Fruit fly (Drosophila melanogaster) whole organism, embryonic: ENCODE data around the gene CG42240.

ENCODE experiments used
- Abd-B ChIP-seq: fragments of 200-800 bp; sonication (Bioruptor generic); optimal IDR thresholded peaks from 2 replicates; lab custom pipeline; 2018; ENCODE audit warnings: missing biosample characterization, mild to moderate bottlenecking, missing genetic modification characterization, moderate library complexity
- CG11247 ChIP-seq: fragments of 200-800 bp; sonication (Bioruptor generic); IDR thresholded peaks from 2 replicates; pipeline ENCODE4 v1.3.6; 2022; ENCODE audit warnings: missing biosample characterization, missing genetic modification characterization
- CG11695 ChIP-seq: fragments of 200-800 bp; sonication (Bioruptor generic); IDR thresholded peaks from 3 replicates; pipeline ENCODE4 v1.3.6; 2022; ENCODE audit warnings: missing biosample characterization, missing genetic modification characterization
- CG11696 ChIP-seq: fragments of 200-800 bp; sonication (Bioruptor generic); IDR thresholded peaks from 2 replicates; pipeline ENCODE4 v1.3.6; 2022; ENCODE audit warnings: missing biosample characterization, missing genetic modification characterization
- CG11723 ChIP-seq: fragments of 200-800 bp; sonication (Bioruptor generic); optimal IDR thresholded peaks from 2 replicates; lab custom pipeline; 2017; ENCODE audit warnings: missing biosample characterization, mild to moderate bottlenecking, missing genetic modification characterization
- CG12659 ChIP-seq: fragments of 200-800 bp; sonication (Bioruptor generic); optimal IDR thresholded peaks from 3 replicates; lab custom pipeline; 2017; ENCODE audit warnings: mild to moderate bottlenecking, missing biosample characterization, missing genetic modification reagents, missing genetic modification characterization
- CG13123 ChIP-seq: fragments of 200-800 bp; sonication (Bioruptor generic); optimal IDR thresholded peaks from 2 replicates; lab custom pipeline; 2016; ENCODE audit warnings: missing biosample characterization, missing genetic modification characterization
- CG13775 ChIP-seq: fragments of 200-800 bp; sonication (Bioruptor generic); optimal IDR thresholded peaks from 3 replicates; lab custom pipeline; 2017; ENCODE audit warnings: missing biosample characterization, mild to moderate bottlenecking, missing genetic modification characterization
- CG14965 ChIP-seq: fragments of 200-800 bp; sonication (Bioruptor generic); optimal IDR thresholded peaks from 2 replicates; lab custom pipeline; 2016; ENCODE audit warnings: missing biosample characterization, missing genetic modification characterization, borderline replicate concordance
- CG15479 ChIP-seq: fragments of 200-800 bp; sonication (Bioruptor generic); optimal IDR thresholded peaks from 3 replicates; lab custom pipeline; 2019; ENCODE audit warnings: missing biosample characterization, mild to moderate bottlenecking, missing genetic modification characterization, moderate library complexity
- CG15601 ChIP-seq: fragments of 200-800 bp; sonication (Bioruptor generic); optimal IDR thresholded peaks from 3 replicates; lab custom pipeline; 2019; ENCODE audit warnings: missing biosample characterization, mild to moderate bottlenecking, missing genetic modification characterization, moderate library complexity
- CG17361 ChIP-seq: fragments of 200-800 bp; sonication (Bioruptor generic); IDR thresholded peaks from 3 replicates; pipeline ENCODE4 v1.3.6; 2022; ENCODE audit warnings: missing biosample characterization, missing genetic modification characterization
- CG17829 ChIP-seq: fragments of 200-800 bp; optimal IDR thresholded peaks from 2 replicates; lab custom pipeline; 2019; ENCODE audit warnings: missing biosample characterization, mild to moderate bottlenecking, missing genetic modification characterization, moderate library complexity
- CG2199 ChIP-seq: fragments of 200-800 bp; sonication (Bioruptor generic); IDR thresholded peaks from 3 replicates; pipeline ENCODE4 v1.3.6; 2022; ENCODE audit warnings: missing biosample characterization, missing genetic modification characterization
- CG2889 ChIP-seq: fragments of 200-800 bp; sonication (Bioruptor generic); IDR thresholded peaks from 3 replicates; pipeline ENCODE4 v1.3.6; 2022; ENCODE audit warnings: missing biosample characterization, missing genetic modification characterization
- CG3847 ChIP-seq: fragments of 200-800 bp; sonication (Bioruptor generic); IDR thresholded peaks from 2 replicates; pipeline ENCODE4 v1.3.6; 2022; ENCODE audit warnings: missing biosample characterization, missing genetic modification characterization
- CG4328 ChIP-seq: fragments of 200-800 bp; sonication (Bioruptor generic); optimal IDR thresholded peaks from 3 replicates; lab custom pipeline; 2017; ENCODE audit warnings: missing biosample characterization, missing genetic modification reagents, missing genetic modification characterization
- CG6813 ChIP-seq: fragments of 200-800 bp; sonication (Bioruptor generic); optimal IDR thresholded peaks from 2 replicates; lab custom pipeline; 2017; ENCODE audit warnings: missing biosample characterization, missing genetic modification characterization, mild to moderate bottlenecking, moderate library complexity, missing genetic modification reagents
- CG7271 ChIP-seq: fragments of 200-800 bp; sonication (Bioruptor generic); optimal IDR thresholded peaks from 2 replicates; lab custom pipeline; 2018; ENCODE audit warnings: missing biosample characterization, mild to moderate bottlenecking, missing genetic modification characterization, moderate library complexity
- CG8765 ChIP-seq: fragments of 200-800 bp; sonication (Bioruptor generic); IDR thresholded peaks from 2 replicates; pipeline ENCODE4 v1.3.6; 2022; ENCODE audit warnings: missing biosample characterization, missing genetic modification characterization
- CG9437 ChIP-seq: fragments of 200-800 bp; sonication (Bioruptor generic); optimal IDR thresholded peaks from 2 replicates; lab custom pipeline; 2018; ENCODE audit warnings: missing biosample characterization, mild to moderate bottlenecking, missing genetic modification characterization
- CHES-1-like ChIP-seq: fragments of 200-800 bp; sonication (Bioruptor generic); optimal IDR thresholded peaks from 2 replicates; lab custom pipeline; 2016; ENCODE audit warnings: missing biosample characterization, missing genetic modification characterization
- D19B ChIP-seq: fragments of 200-800 bp; sonication (Bioruptor generic); optimal IDR thresholded peaks from 2 replicates; lab custom pipeline; 2017; ENCODE audit warnings: missing biosample characterization, mild to moderate bottlenecking, missing genetic modification characterization
- Deaf1 ChIP-seq: fragments of 200-800 bp; optimal IDR thresholded peaks from 3 replicates; lab custom pipeline; 2019; ENCODE audit warnings: missing biosample characterization, mild to moderate bottlenecking, missing genetic modification characterization, moderate library complexity
- E2f1 ChIP-seq: fragments of 200-800 bp; sonication (Bioruptor generic); IDR thresholded peaks from 2 replicates; pipeline ENCODE4 v1.3.6; 2022; ENCODE audit warnings: missing biosample characterization, missing genetic modification characterization
- HmgZ ChIP-seq: fragments of 200-800 bp; sonication (Bioruptor generic); optimal IDR thresholded peaks from 2 replicates; lab custom pipeline; 2018; ENCODE audit warnings: missing biosample characterization, mild to moderate bottlenecking, missing genetic modification characterization
- Hsf ChIP-seq: fragments of 200-800 bp; sonication (Bioruptor generic); optimal IDR thresholded peaks from 3 replicates; lab custom pipeline; 2016; ENCODE audit warnings: missing biosample characterization, missing genetic modification characterization
- Sox102F ChIP-seq: fragments of 200-800 bp; sonication (Bioruptor generic); optimal IDR thresholded peaks from 2 replicates; lab custom pipeline; 2018; ENCODE audit warnings: missing biosample characterization, mild to moderate bottlenecking, missing genetic modification characterization, moderate library complexity
- Vsx1 ChIP-seq: fragments of 200-800 bp; sonication (Bioruptor generic); optimal IDR thresholded peaks from 2 replicates; lab custom pipeline; 2017; ENCODE audit warnings: missing biosample characterization, mild to moderate bottlenecking, missing genetic modification characterization, missing genetic modification reagents
- al ChIP-seq: fragments of 200-800 bp; sonication (Bioruptor generic); IDR thresholded peaks from 2 replicates; pipeline ENCODE4 v1.3.6; 2022; ENCODE audit warnings: missing biosample characterization, missing genetic modification characterization
- chm ChIP-seq: fragments of 200-800 bp; sonication (Bioruptor generic); IDR thresholded peaks from 2 replicates; pipeline ENCODE4 v1.3.6; 2022; ENCODE audit warnings: missing biosample characterization, missing genetic modification characterization
- dimm ChIP-seq: fragments of 200-800 bp; sonication (Bioruptor generic); IDR thresholded peaks from 2 replicates; pipeline ENCODE4 v1.3.6; 2022; ENCODE audit warnings: missing biosample characterization, missing genetic modification characterization
- dmrt99B ChIP-seq: fragments of 200-800 bp; sonication (Bioruptor generic); optimal IDR thresholded peaks from 2 replicates; lab custom pipeline; 2018; ENCODE audit warnings: missing biosample characterization, mild to moderate bottlenecking, missing genetic modification characterization, moderate library complexity
- eve ChIP-seq, 2 experiments: fragments of >200 bp; optimal IDR thresholded peaks; 2 replicates each; lab custom pipeline; 2017; ENCODE audit warnings: missing biosample characterization in 2 of 2, missing genetic modification characterization in 2 of 2
- hkb ChIP-seq, 2 experiments: fragments of 200-800 bp in 1 of 2; fragments of >200 bp in 1 of 2; sonication (Bioruptor generic) in 1 of 2; IDR thresholded peaks in 1 of 2; optimal IDR thresholded peaks in 1 of 2; 2 replicates each; pipeline versions ENCODE4 v1.3.6 to Lab custom; 2017 to 2022; ENCODE audit warnings: missing biosample characterization in 1 of 2, missing genetic modification characterization in 1 of 2
- kni ChIP-seq: fragments of 200-800 bp; sonication (Bioruptor generic); optimal IDR thresholded peaks from 3 replicates; lab custom pipeline; 2017; ENCODE audit warnings: mild to moderate bottlenecking, missing biosample characterization, missing genetic modification reagents, missing genetic modification characterization
- lilli ChIP-seq: fragments of 200-800 bp; sonication (Bioruptor generic); optimal IDR thresholded peaks from 3 replicates; lab custom pipeline; 2016; ENCODE audit warnings: missing biosample characterization, missing genetic modification characterization
- nerfin-1 ChIP-seq: fragments of 200-800 bp; sonication (Bioruptor generic); optimal IDR thresholded peaks from 3 replicates; lab custom pipeline; 2019; ENCODE audit warnings: missing biosample characterization, mild to moderate bottlenecking, missing genetic modification characterization, moderate library complexity
- pho ChIP-seq: fragments of 200-800 bp; sonication (Bioruptor generic); optimal IDR thresholded peaks from 2 replicates; lab custom pipeline; 2016; ENCODE audit warnings: missing biosample characterization, missing genetic modification characterization
- pum ChIP-seq: fragments of 200-800 bp; sonication (Bioruptor generic); optimal IDR thresholded peaks from 2 replicates; lab custom pipeline; 2016; ENCODE audit warnings: missing biosample characterization, missing genetic modification characterization
- sc ChIP-seq, 3 experiments: fragments of >200 bp in 2 of 3; fragments of 200-800 bp in 1 of 3; sonication (Bioruptor generic) in 1 of 3; optimal IDR thresholded peaks; 2 replicates in 2 of 3; 3 replicates in 1 of 3; lab custom pipeline; 2017; ENCODE audit warnings: mild to moderate bottlenecking in 1 of 3, missing biosample characterization in 1 of 3, missing genetic modification characterization in 1 of 3, missing genetic modification reagents in 1 of 3
- shn ChIP-seq: fragments of 200-800 bp; sonication (Bioruptor generic); optimal IDR thresholded peaks from 3 replicates; lab custom pipeline; 2016; ENCODE audit warnings: missing biosample characterization, missing genetic modification characterization
- slp2 ChIP-seq: fragments of 200-800 bp; sonication (Bioruptor generic); optimal IDR thresholded peaks from 2 replicates; lab custom pipeline; 2016; ENCODE audit warnings: missing biosample characterization, missing genetic modification characterization
- sr ChIP-seq: fragments of 200-800 bp; sonication (Bioruptor generic); IDR thresholded peaks from 3 replicates; pipeline ENCODE4 v1.3.6; 2022; ENCODE audit warnings: missing biosample characterization, missing genetic modification characterization
- tio ChIP-seq: fragments of 200-800 bp; sonication (Bioruptor generic); optimal IDR thresholded peaks from 2 replicates; lab custom pipeline; 2017; ENCODE audit warnings: missing biosample characterization, missing genetic modification characterization, inconsistent platforms
- tll ChIP-seq, 2 experiments: fragments of 200-800 bp in 1 of 2; fragments of >200 bp in 1 of 2; sonication (Bioruptor generic) in 1 of 2; optimal IDR thresholded peaks; 2 replicates each; lab custom pipeline; 2017 to 2019; ENCODE audit warnings: missing biosample characterization in 2 of 2, missing genetic modification characterization in 2 of 2, mild to moderate bottlenecking in 1 of 2, moderate library complexity in 1 of 2
- trh ChIP-seq: fragments of 200-800 bp; sonication (Bioruptor generic); optimal IDR thresholded peaks from 2 replicates; lab custom pipeline; 2016; ENCODE audit warnings: missing biosample characterization, missing genetic modification characterization
- wek ChIP-seq: fragments of 200-800 bp; sonication (Bioruptor generic); optimal IDR thresholded peaks from 3 replicates; lab custom pipeline; 2018; ENCODE audit warnings: missing biosample characterization, mild to moderate bottlenecking, missing genetic modification characterization, moderate library complexity

CG42240 gene

dm6 chrX:6316858-6317474, 13.7 kb upstream of the CG42240 start (continued):
- TF ChIP-seq CG2889 (GFP tag; lab: Robert Waterston, UW) (peak; percentile 58; the same call in 1 of the 3 replicates), HmgZ (peak; percentile 36), Hsf (GFP tag; lab: Kevin White, UChicago) (peak; percentile 60), slp2 (no peak), chm (GFP tag; lab: Robert Waterston, UW) (peak; percentile 66; the same call in 1 of the 2 replicates), Abd-B (GFP tag; lab: Kevin White, UChicago) (peak; percentile 32), hkb (optimal IDR thresholded peaks at IDR 0.05; lab: Kevin White, UChicago) (no peak), hkb (GFP tag; IDR thresholded peaks at IDR 0.05; lab: Robert Waterston, UW) (peak; percentile 84), CG14965 (GFP tag; lab: Kevin White, UChicago) (no peak), CG11696 (GFP tag; lab: Robert Waterston, UW) (peak; percentile 72), D19B (GFP tag; lab: Kevin White, UChicago) (peak; percentile 52), CG15479 (GFP tag; lab: Kevin White, UChicago) (no peak), Deaf1 (tag; lab: Kevin White, UChicago) (peak; percentile 28), CG6813 (GFP tag; lab: Kevin White, UChicago) (peak; percentile 75), trh (GFP tag; lab: Kevin White, UChicago) (no peak), al (GFP tag; lab: Robert Waterston, UW) (peak; percentile 48; the same call in 1 of the 2 replicates), CG13775 (GFP tag; lab: Kevin White, UChicago) (peak; percentile 41), CHES-1-like (GFP tag; lab: Kevin White, UChicago) (peak; percentile 29), dmrt99B (tag; lab: Kevin White, UChicago) (peak; percentile 73), eve (GFP tag; optimal IDR thresholded peaks at IDR 0.05; lab: Kevin White, UChicago) (no peak), sr (GFP tag; lab: Robert Waterston, UW) (no peak), wek (no peak), sc (optimal IDR thresholded peaks at IDR 0.05; lab: Kevin White, UChicago) (no peak), sc (GFP tag; optimal IDR thresholded peaks at IDR 0.05; lab: Kevin White, UChicago) (no peak), CG3847 (GFP tag; lab: Robert Waterston, UW) (peak; percentile 67; the same call in 1 of the 2 replicates), lilli (GFP tag; lab: Kevin White, UChicago) (peak; percentile 57), dimm (GFP tag; lab: Robert Waterston, UW) (0 out of 2 replicates have a peak, but pooled peaks have one; percentile 29), CG17361 (no peak; the same call in 2 of the 3 replicates), CG17829 (tag; lab: Kevin White, UChicago) (no peak), CG2199 (GFP tag; lab: Robert Waterston, UW) (no peak), CG9437 (GFP tag; lab: Kevin White, UChicago) (peak; percentile 38), CG11247 (peak; percentile 66), CG7271 (tag; lab: Kevin White, UChicago) (no peak), Sox102F (peak; percentile 50), CG13123 (GFP tag; lab: Kevin White, UChicago) (no peak), tio (no peak), pum (no peak), CG15601 (no peak), CG4328 (GFP tag; lab: Kevin White, UChicago) (no peak), CG11723 (GFP tag; lab: Kevin White, UChicago) (no peak), CG12659 (GFP tag; lab: Kevin White, UChicago) (peak; percentile 66), CG8765 (no peak), shn (GFP tag; lab: Kevin White, UChicago) (no peak), kni (GFP tag; lab: Kevin White, UChicago) (no peak), tll (GFP tag; optimal IDR thresholded peaks at IDR 0.05; lab: Kevin White, UChicago) (no peak), Vsx1 (no peak), pho (GFP tag; lab: Kevin White, UChicago) (peak; percentile 47), E2f1 (GFP tag; lab: Robert Waterston, UW) (peak; percentile 58), CG11695 (peak; percentile 79), nerfin-1 (peak; percentile 57)
